Fruit fly (Drosophila melanogaster): ENCODE data around the gene Jon66Ci.

Gene Jon66Ci

DNA sequence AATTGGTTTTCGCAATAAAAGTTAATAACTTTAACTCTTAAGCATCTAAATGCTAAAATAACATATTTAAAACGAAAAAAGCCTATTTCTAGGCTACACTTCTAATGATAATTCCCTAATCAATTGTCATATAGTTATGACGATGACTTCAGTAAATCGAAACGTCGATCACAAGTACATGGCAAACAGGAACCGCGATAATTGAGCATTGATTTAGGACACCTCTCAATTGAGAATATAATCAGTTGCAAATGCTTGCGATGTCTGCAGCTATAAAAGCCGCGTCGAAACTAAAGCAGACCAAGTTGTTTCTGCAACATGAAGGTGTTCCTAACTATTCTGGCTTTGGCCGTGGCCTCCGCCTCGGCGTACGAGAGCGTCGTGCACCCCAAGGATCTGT, at the start of gene Jon66Ci:
Jon66Ci (plus strand) TSS at position 301 of the 400 bp plus-strand sequence.
- no peak for TF ChIP-seq tj (GFP tag; optimal IDR thresholded peaks at IDR 0.05)

- TF ChIP-seq Hr96 (GFP tag; optimal IDR thresholded peaks at IDR 0.05) = no peak
- no peak for TF ChIP-seq CG14711 (tag; optimal IDR thresholded peaks at IDR 0.05)
- TF ChIP-seq CG12768 (GFP tag; optimal IDR thresholded peaks at IDR 0.05) = no peak
- no peak for TF ChIP-seq toe (GFP tag; optimal IDR thresholded peaks at IDR 0.05)
- no peak for TF ChIP-seq Mnt (GFP tag; optimal IDR thresholded peaks at IDR 0.05)
- no peak for TF ChIP-seq kay (GFP tag; ENCODE audit: borderline replicate concordance)
- no peak for TF ChIP-seq ovo (GFP tag; optimal IDR thresholded peaks at IDR 0.05)
- TF ChIP-seq Crg-1 (GFP tag; optimal IDR thresholded peaks at IDR 0.05) = no peak
- TF ChIP-seq CG7101 (tag; optimal IDR thresholded peaks at IDR 0.05) = no peak
- no peak for TF ChIP-seq CG1620 (GFP tag; optimal IDR thresholded peaks at IDR 0.05)
- no peak for TF ChIP-seq tj (GFP tag; optimal IDR thresholded peaks at IDR 0.05)
- TF ChIP-seq bab1 (GFP tag; optimal IDR thresholded peaks at IDR 0.05) = no peak
Measured at dm6 chr3L:8345182-8345581, 46.2 kb upstream of the Jon66Ci start.

DNA sequence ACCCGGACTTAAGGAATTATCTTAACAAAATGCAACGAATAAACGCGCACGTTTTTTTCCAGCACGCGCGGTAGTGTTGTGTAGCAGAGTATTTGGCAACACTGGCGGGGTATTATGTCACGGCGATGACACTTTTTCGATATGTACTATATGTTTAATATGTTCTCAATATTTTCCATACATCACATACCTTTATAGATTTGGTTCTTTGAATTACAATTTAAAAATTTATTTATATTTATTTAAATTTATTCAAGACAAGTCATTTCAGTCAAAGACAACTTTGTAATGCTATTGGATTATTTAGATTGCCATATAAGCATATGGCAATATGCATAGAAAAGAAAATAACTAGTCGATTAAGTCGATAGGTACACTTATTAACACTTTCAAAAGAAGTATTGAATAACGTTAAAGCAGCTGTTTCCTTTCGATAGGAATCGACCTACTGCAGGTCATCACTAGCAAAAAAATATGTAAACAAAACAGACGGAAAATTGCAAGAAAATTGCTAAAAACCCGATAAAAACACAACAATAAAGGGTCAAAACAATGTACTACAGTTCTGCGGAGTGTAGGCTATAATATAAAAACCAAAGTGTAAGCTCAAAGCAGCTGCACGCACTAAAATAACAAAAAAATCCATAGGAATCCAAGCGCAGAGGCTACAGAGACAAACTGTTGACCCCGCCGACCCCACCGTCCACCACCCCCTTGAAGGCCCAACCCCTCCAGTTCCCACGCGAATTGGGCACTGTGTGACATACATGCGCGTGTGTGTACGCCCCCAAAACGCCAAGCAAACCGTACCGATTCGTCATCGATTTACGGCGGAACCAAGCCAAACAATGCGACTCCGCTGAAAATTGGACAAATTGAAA, 45.0 kb upstream of the Jon66Ci start, which contains the start of the genes CG7182 and GAPcenA:
CG7182 (minus strand) TSS at position 283 of the 881 bp plus-strand sequence.
GAPcenA (plus strand) TSS at position 462 of the 881 bp plus-strand sequence.
- TF ChIP-seq cnc (optimal IDR thresholded peaks at IDR 0.05) (no peak), toe (GFP tag; optimal IDR thresholded peaks at IDR 0.05) (peak; percentile 77), CG7045 (GFP tag; optimal IDR thresholded peaks at IDR 0.05) (peak; percentile 80), CG33017 (tag; optimal IDR thresholded peaks at IDR 0.05) (peak; percentile 83), pad (GFP tag; optimal IDR thresholded peaks at IDR 0.05) (peak; percentile 81), CG11617 (GFP tag; optimal IDR thresholded peaks at IDR 0.05) (peak; percentile 88), Mnt (GFP tag; optimal IDR thresholded peaks at IDR 0.05) (peak; percentile 94), CG7101 (tag; optimal IDR thresholded peaks at IDR 0.05) (peak; percentile 89), cic (GFP tag; optimal IDR thresholded peaks at IDR 0.05) (no peak), tj (GFP tag; optimal IDR thresholded peaks at IDR 0.05) (peak; percentile 62), Clk (GFP tag; optimal IDR thresholded peaks at IDR 0.05) (peak; percentile 56), Hr96 (GFP tag; optimal IDR thresholded peaks at IDR 0.05) (peak; percentile 65), CG1620 (GFP tag; optimal IDR thresholded peaks at IDR 0.05) (peak; percentile 79), CG5204 (GFP tag; optimal IDR thresholded peaks at IDR 0.05) (no peak), bab1 (GFP tag; optimal IDR thresholded peaks at IDR 0.05) (peak; percentile 80), CG12768 (GFP tag; optimal IDR thresholded peaks at IDR 0.05) (peak; percentile 76), Crg-1 (GFP tag; optimal IDR thresholded peaks at IDR 0.05) (peak; percentile 68), kay (GFP tag; ENCODE audit: borderline replicate concordance) (no peak), CG14711 (tag; optimal IDR thresholded peaks at IDR 0.05) (peak; percentile 89), ovo (GFP tag; optimal IDR thresholded peaks at IDR 0.05) (peak; percentile 50)

DNA sequence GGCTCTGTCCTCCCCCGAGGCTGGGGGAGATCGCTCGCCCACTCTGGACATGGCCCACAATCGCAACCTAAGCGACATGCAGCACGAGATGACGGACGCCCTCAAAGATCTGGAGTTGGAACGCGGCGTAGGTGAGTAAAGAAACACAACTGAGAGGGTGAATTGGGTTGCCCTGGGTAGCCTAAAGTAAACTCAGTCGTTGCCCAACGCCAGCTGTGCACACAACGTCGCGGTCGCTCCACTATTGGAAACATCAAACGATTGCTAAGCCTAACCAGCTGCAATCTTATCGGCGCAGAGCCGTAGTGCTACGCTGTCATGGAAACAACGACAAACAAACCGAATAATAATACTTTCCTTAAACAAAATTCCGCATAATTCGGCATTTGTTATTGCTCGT, 44.0 kb upstream of the Jon66Ci start:
- TF ChIP-seq CG7101 (tag; optimal IDR thresholded peaks at IDR 0.05) (peak; percentile 16), kay (GFP tag; ENCODE audit: borderline replicate concordance) (no peak), Mnt (GFP tag; optimal IDR thresholded peaks at IDR 0.05) (no peak)

DNA sequence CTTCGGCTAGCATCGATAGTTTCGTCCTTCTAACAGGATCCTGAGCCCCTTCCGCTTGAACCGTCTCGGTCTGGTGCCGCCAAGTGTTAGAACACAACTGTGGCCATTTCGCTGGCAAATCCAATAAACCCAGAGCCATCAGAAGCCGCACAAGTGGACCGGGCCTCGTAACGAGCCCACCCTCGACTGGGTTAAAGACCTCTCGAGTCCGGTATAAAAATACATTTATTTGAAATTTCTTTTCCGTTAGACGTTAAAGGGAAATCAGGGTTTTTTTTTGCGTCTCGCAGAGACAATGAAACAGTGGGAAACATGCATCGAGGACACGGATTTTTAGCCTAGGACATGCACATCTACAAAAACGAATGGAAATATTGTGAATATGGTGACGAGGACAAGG, 35.1 kb upstream of the Jon66Ci start, which contains the start of gene Culd:
Culd (minus strand) TSS at position 101 of the 400 bp plus-strand sequence.
- no peak for TF ChIP-seq cnc (optimal IDR thresholded peaks at IDR 0.05)
- TF ChIP-seq CG14711 (tag; optimal IDR thresholded peaks at IDR 0.05) = no peak
- no peak for TF ChIP-seq toe (GFP tag; optimal IDR thresholded peaks at IDR 0.05)

DNA sequence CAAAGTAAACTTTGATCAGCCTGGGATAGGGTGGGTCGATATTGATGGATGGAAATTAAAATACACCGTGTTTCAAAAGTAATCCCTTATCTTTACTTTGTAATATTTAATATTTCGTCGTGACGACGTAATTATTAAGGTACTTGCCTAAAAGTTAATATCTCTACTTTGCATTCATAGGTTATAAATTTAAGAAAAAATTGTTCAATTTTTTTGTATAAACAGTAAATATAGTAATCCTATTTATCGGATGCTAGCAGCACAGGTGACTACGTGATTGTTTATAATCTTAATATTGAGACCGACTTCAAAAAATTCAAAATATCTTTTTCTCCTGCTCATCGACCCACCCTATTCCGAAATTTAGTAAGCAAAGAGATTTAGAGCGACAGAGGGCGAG, 33.2 kb upstream of the Jon66Ci start:
- peak; percentile 65 for TF ChIP-seq CG11617 (GFP tag; optimal IDR thresholded peaks at IDR 0.05)
- no peak for TF ChIP-seq Mnt (GFP tag; optimal IDR thresholded peaks at IDR 0.05)
- no peak for TF ChIP-seq cnc (optimal IDR thresholded peaks at IDR 0.05)
- no peak for TF ChIP-seq toe (GFP tag; optimal IDR thresholded peaks at IDR 0.05)
- TF ChIP-seq CG1620 (GFP tag; optimal IDR thresholded peaks at IDR 0.05) = no peak
- TF ChIP-seq ovo (GFP tag; optimal IDR thresholded peaks at IDR 0.05) = no peak
- peak; percentile 52 for TF ChIP-seq bab1 (GFP tag; optimal IDR thresholded peaks at IDR 0.05)
- peak; percentile 7 for TF ChIP-seq CG12768 (GFP tag; optimal IDR thresholded peaks at IDR 0.05)
- no peak for TF ChIP-seq tj (GFP tag; optimal IDR thresholded peaks at IDR 0.05)
- TF ChIP-seq CG33017 (tag; optimal IDR thresholded peaks at IDR 0.05) = peak; percentile 8
- peak; percentile 37 for TF ChIP-seq CG7101 (tag; optimal IDR thresholded peaks at IDR 0.05)
- TF ChIP-seq CG14711 (tag; optimal IDR thresholded peaks at IDR 0.05) = peak; percentile 38
- no peak for TF ChIP-seq cic (GFP tag; optimal IDR thresholded peaks at IDR 0.05)
- no peak for TF ChIP-seq Hr96 (GFP tag; optimal IDR thresholded peaks at IDR 0.05)
- no peak for TF ChIP-seq pad (GFP tag; optimal IDR thresholded peaks at IDR 0.05)
- TF ChIP-seq CG7045 (GFP tag; optimal IDR thresholded peaks at IDR 0.05) = peak; percentile 6
- no peak for TF ChIP-seq kay (GFP tag; ENCODE audit: borderline replicate concordance)
